Worm (Caenorhabditis elegans): ENCODE measurements around the gene JC8.4.

JC8.4 gene

ce11 chrIV:13253841-13254240, 10.4 kb downstream of the JC8.4 start, which contains the start of gene ttr-45:
ttr-45 (plus strand) TSS chrIV:13254225.
- no peak for TF ChIP-seq nhr-25 (tag; optimal IDR thresholded peaks at IDR 0.05)
- no peak for TF ChIP-seq nhr-67 (tag; optimal IDR thresholded peaks at IDR 0.05)
- TF ChIP-seq ceh-82 (tag; optimal IDR thresholded peaks at IDR 0.05) = no peak
- TF ChIP-seq nhr-11 (tag; optimal IDR thresholded peaks at IDR 0.05) = no peak
- TF ChIP-seq egl-5 (tag; optimal IDR thresholded peaks at IDR 0.05) = peak; percentile 73
- no peak for TF ChIP-seq aly-2 (tag; optimal IDR thresholded peaks at IDR 0.05)
- no peak for TF ChIP-seq lsy-12 (tag; optimal IDR thresholded peaks at IDR 0.05)
- TF ChIP-seq jun-1 (tag; optimal IDR thresholded peaks at IDR 0.05) = peak; percentile 61
- no peak for TF ChIP-seq ztf-4 (tag; optimal IDR thresholded peaks at IDR 0.05)
- TF ChIP-seq sea-2 (GFP tag; optimal IDR thresholded peaks at IDR 0.05) = no peak
- peak; percentile 24 for TF ChIP-seq nfya-1 (tag; optimal IDR thresholded peaks at IDR 0.05; ENCODE audit: insufficient read depth)
- no peak for TF ChIP-seq ceh-16 (tag; optimal IDR thresholded peaks at IDR 0.05)
- no peak for TF ChIP-seq egl-27 (tag; optimal IDR thresholded peaks at IDR 0.05)
- no peak for TF ChIP-seq lin-15B (tag; optimal IDR thresholded peaks at IDR 0.05)
- TF ChIP-seq elt-2 (tag; optimal IDR thresholded peaks at IDR 0.05) = peak; percentile 98
- no peak for TF ChIP-seq nhr-43 (tag; optimal IDR thresholded peaks at IDR 0.05; ENCODE audit: poor library complexity, severe bottlenecking)
- no peak for TF ChIP-seq daf-12 (tag; optimal IDR thresholded peaks at IDR 0.05)
- TF ChIP-seq pqm-1 (tag; optimal IDR thresholded peaks at IDR 0.05) = peak; percentile 92
- no peak for TF ChIP-seq ceh-9 (tag; optimal IDR thresholded peaks at IDR 0.05)
- TF ChIP-seq tbx-2 (tag; optimal IDR thresholded peaks at IDR 0.05) = no peak
- no peak for TF ChIP-seq fkh-10 (GFP tag; optimal IDR thresholded peaks at IDR 0.05)
- no peak for TF ChIP-seq unc-62 (GFP tag; optimal IDR thresholded peaks at IDR 0.05)
- no peak for TF ChIP-seq nhr-77 (tag; optimal IDR thresholded peaks at IDR 0.05)
- TF ChIP-seq eor-1 (tag; optimal IDR thresholded peaks at IDR 0.05) = no peak
- no peak for TF ChIP-seq nhr-23 (tag; optimal IDR thresholded peaks at IDR 0.05)
- no peak for TF ChIP-seq nhr-76 (tag; optimal IDR thresholded peaks at IDR 0.05)
- peak; percentile 52 for TF ChIP-seq pha-4 (tag; optimal IDR thresholded peaks at IDR 0.05)
- no peak for TF ChIP-seq ceh-28 (tag; optimal IDR thresholded peaks at IDR 0.05)
- no peak for TF ChIP-seq nhr-28 (tag; optimal IDR thresholded peaks at IDR 0.05)
- TF ChIP-seq nhr-237 (tag; optimal IDR thresholded peaks at IDR 0.05) = no peak
- no peak for TF ChIP-seq ZK546.5 (tag; optimal IDR thresholded peaks at IDR 0.05)
- TF ChIP-seq R02D3.7 (tag; optimal IDR thresholded peaks at IDR 0.05) = no peak
- TF ChIP-seq nhr-12 (tag; optimal IDR thresholded peaks at IDR 0.05) = no peak
- no peak for TF ChIP-seq elt-1 (tag; optimal IDR thresholded peaks at IDR 0.05)
- TF ChIP-seq unc-39 (tag; optimal IDR thresholded peaks at IDR 0.05) = no peak
- no peak for TF ChIP-seq zag-1 (tag; optimal IDR thresholded peaks at IDR 0.05)
- no peak for TF ChIP-seq snpc-4 (tag; optimal IDR thresholded peaks at IDR 0.05)
- peak; percentile 5 for TF ChIP-seq lin-39 (tag; optimal IDR thresholded peaks at IDR 0.05)
- TF ChIP-seq mdl-1 (tag; optimal IDR thresholded peaks at IDR 0.05) = no peak
- no peak for TF ChIP-seq elt-3 (tag; optimal IDR thresholded peaks at IDR 0.05)
- TF ChIP-seq ztf-11 (tag; optimal IDR thresholded peaks at IDR 0.05) = no peak
- TF ChIP-seq mml-1 (tag; optimal IDR thresholded peaks at IDR 0.05) = no peak
- TF ChIP-seq hmg-11 (tag; optimal IDR thresholded peaks at IDR 0.05) = no peak
- TF ChIP-seq fkh-2 (tag; optimal IDR thresholded peaks at IDR 0.05) = no peak
- TF ChIP-seq fos-1 (tag; optimal IDR thresholded peaks at IDR 0.05) = no peak
- TF ChIP-seq skn-1 (tag; optimal IDR thresholded peaks at IDR 0.05) = no peak
- TF ChIP-seq ama-1 (optimal IDR thresholded peaks at IDR 0.05) = no peak

- TF ChIP-seq sea-2 (GFP tag; optimal IDR thresholded peaks at IDR 0.05) (no peak), eor-1 (tag; optimal IDR thresholded peaks at IDR 0.05) (no peak), nhr-76 (tag; optimal IDR thresholded peaks at IDR 0.05) (no peak), elt-3 (tag; optimal IDR thresholded peaks at IDR 0.05) (no peak), nhr-67 (tag; optimal IDR thresholded peaks at IDR 0.05) (no peak), elt-2 (tag; optimal IDR thresholded peaks at IDR 0.05) (no peak), lin-39 (tag; optimal IDR thresholded peaks at IDR 0.05) (no peak), skn-1 (tag; optimal IDR thresholded peaks at IDR 0.05) (no peak), ama-1 (optimal IDR thresholded peaks at IDR 0.05) (no peak), ceh-16 (tag; optimal IDR thresholded peaks at IDR 0.05) (no peak), fkh-2 (tag; optimal IDR thresholded peaks at IDR 0.05) (no peak), nhr-23 (tag; optimal IDR thresholded peaks at IDR 0.05) (no peak), ztf-11 (tag; optimal IDR thresholded peaks at IDR 0.05) (no peak), fos-1 (tag; optimal IDR thresholded peaks at IDR 0.05) (no peak), egl-27 (tag; optimal IDR thresholded peaks at IDR 0.05) (no peak), pha-4 (tag; optimal IDR thresholded peaks at IDR 0.05) (no peak)
These were observed 12.4 kb downstream of the JC8.4 start, which contains the start of gene bus-12 for ce11 chrIV:13255886-13256285. bus-12 (plus strand) TSS chrIV:13256186.
